Fruit fly (Drosophila melanogaster) whole organism, embryonic: ENCODE data around the gene CG14971.

Source experiments
- Asciz ChIP-seq: fragments of 200-800 bp; sonication (Bioruptor generic); optimal IDR thresholded peaks from 2 replicates; lab custom pipeline; 2017; ENCODE audit warnings: missing biosample characterization, mild to moderate bottlenecking, missing genetic modification characterization, missing genetic modification reagents
- Bgb ChIP-seq: fragments of 200-800 bp; sonication (Bioruptor generic); IDR thresholded peaks from 2 replicates; pipeline ENCODE4 v1.3.6; 2022; ENCODE audit warnings: missing biosample characterization, missing genetic modification characterization; ENCODE audit not compliant: partially characterized antibody
- Bteb2 ChIP-seq: fragments of 200-800 bp; sonication (Bioruptor generic); optimal IDR thresholded peaks from 2 replicates; lab custom pipeline; 2016; ENCODE audit warnings: missing biosample characterization, missing genetic modification characterization
- CG10147 ChIP-seq: fragments of 200-800 bp; sonication (Bioruptor generic); optimal IDR thresholded peaks from 2 replicates; lab custom pipeline; 2019; ENCODE audit warnings: missing biosample characterization, mild to moderate bottlenecking, missing genetic modification characterization, moderate library complexity
- CG11696 ChIP-seq: fragments of 200-800 bp; sonication (Bioruptor generic); IDR thresholded peaks from 2 replicates; pipeline ENCODE4 v1.3.6; 2022; ENCODE audit warnings: missing biosample characterization, missing genetic modification characterization
- CG12744 ChIP-seq: fragments of 200-800 bp; sonication (Bioruptor generic); optimal IDR thresholded peaks from 2 replicates; lab custom pipeline; 2016; ENCODE audit warnings: missing biosample characterization, missing genetic modification characterization
- CG15514 ChIP-seq: fragments of 200-800 bp; sonication (Bioruptor generic); optimal IDR thresholded peaks from 3 replicates; lab custom pipeline; 2017; ENCODE audit warnings: missing biosample characterization, missing genetic modification characterization, mild to moderate bottlenecking, moderate library complexity, missing genetic modification reagents
- CG15696 ChIP-seq: fragments of 200-800 bp; sonication (Bioruptor generic); optimal IDR thresholded peaks from 2 replicates; lab custom pipeline; 2019; ENCODE audit warnings: missing biosample characterization, mild to moderate bottlenecking, missing genetic modification characterization, moderate library complexity
- CG17361 ChIP-seq: fragments of 200-800 bp; sonication (Bioruptor generic); IDR thresholded peaks from 3 replicates; pipeline ENCODE4 v1.3.6; 2022; ENCODE audit warnings: missing biosample characterization, missing genetic modification characterization
- CG17612 ChIP-seq: fragments of 200-800 bp; sonication (Bioruptor generic); IDR thresholded peaks from 2 replicates; pipeline ENCODE4 v1.3.6; 2022; ENCODE audit warnings: missing biosample characterization, missing genetic modification characterization
- CG18262 ChIP-seq: fragments of 200-800 bp; optimal IDR thresholded peaks from 3 replicates; lab custom pipeline; 2019; ENCODE audit warnings: missing biosample characterization, mild to moderate bottlenecking, missing genetic modification characterization, moderate library complexity
- CG1832 ChIP-seq: fragments of 200-800 bp; sonication (Bioruptor generic); optimal IDR thresholded peaks from 2 replicates; lab custom pipeline; 2017; ENCODE audit warnings: missing biosample characterization, mild to moderate bottlenecking, missing genetic modification characterization, inconsistent platforms
- CG3065 ChIP-seq: fragments of 200-800 bp; sonication (Bioruptor generic); optimal IDR thresholded peaks from 2 replicates; lab custom pipeline; 2016; ENCODE audit warnings: missing biosample characterization, missing genetic modification characterization
- CG31365 ChIP-seq: fragments of 200-800 bp; sonication (Bioruptor generic); optimal IDR thresholded peaks from 2 replicates; lab custom pipeline; 2018; ENCODE audit warnings: missing biosample characterization, mild to moderate bottlenecking, missing genetic modification characterization
- CG3726 ChIP-seq: fragments of 200-800 bp; sonication (Bioruptor generic); IDR thresholded peaks from 3 replicates; pipeline ENCODE4, ENCODE4 v1.3.6; 2022; ENCODE audit warnings: missing biosample characterization, missing genetic modification characterization
- CG6813 ChIP-seq: fragments of 200-800 bp; sonication (Bioruptor generic); optimal IDR thresholded peaks from 2 replicates; lab custom pipeline; 2017; ENCODE audit warnings: missing biosample characterization, missing genetic modification characterization, mild to moderate bottlenecking, moderate library complexity, missing genetic modification reagents
- CG7963 ChIP-seq: fragments of 200-800 bp; sonication (Bioruptor generic); IDR thresholded peaks from 3 replicates; pipeline ENCODE4 v1.3.6; 2022; ENCODE audit warnings: missing biosample characterization, missing genetic modification characterization; ENCODE audit not compliant: partially characterized antibody
- CG9215 ChIP-seq: fragments of 200-800 bp; sonication (Bioruptor generic); IDR thresholded peaks from 2 replicates; pipeline ENCODE4 v1.3.6; 2022; ENCODE audit warnings: missing biosample characterization, missing genetic modification characterization
- CG9932 ChIP-seq: fragments of 200-800 bp; sonication (Bioruptor generic); IDR thresholded peaks from 2 replicates; pipeline ENCODE4 v1.3.6; 2022; ENCODE audit warnings: missing biosample characterization, missing genetic modification characterization
- Dip3 ChIP-seq: fragments of 200-800 bp; sonication (Bioruptor generic); optimal IDR thresholded peaks from 3 replicates; lab custom pipeline; 2016; ENCODE audit warnings: missing biosample characterization, missing genetic modification characterization
- E2f2 ChIP-seq: fragments of 200-800 bp; sonication (Bioruptor generic); IDR thresholded peaks from 2 replicates; pipeline ENCODE4 v1.3.6; 2022; ENCODE audit warnings: missing biosample characterization, missing genetic modification characterization
- Gug ChIP-seq: fragments of 200-800 bp; sonication (Bioruptor generic); IDR thresholded peaks from 4 replicates; pipeline ENCODE4 v1.3.6; 2022; ENCODE audit warnings: missing biosample characterization, missing genetic modification characterization
- Hr51 ChIP-seq, 2 experiments: fragments of 200-800 bp; sonication (Bioruptor generic); optimal IDR thresholded peaks; 2 replicates in 1 of 2; 3 replicates in 1 of 2; lab custom pipeline; 2016 to 2018; ENCODE audit warnings: missing biosample characterization in 2 of 2, missing genetic modification characterization in 2 of 2, mild to moderate bottlenecking in 1 of 2, moderate library complexity in 1 of 2
- Hsf ChIP-seq: fragments of 200-800 bp; sonication (Bioruptor generic); optimal IDR thresholded peaks from 3 replicates; lab custom pipeline; 2016; ENCODE audit warnings: missing biosample characterization, missing genetic modification characterization
- Lpt ChIP-seq: fragments of >200 bp; optimal IDR thresholded peaks from 2 replicates; lab custom pipeline; 2018; ENCODE audit warnings: missing biosample characterization, missing genetic modification characterization
- Opbp ChIP-seq: fragments of 200-800 bp; sonication (Bioruptor generic); IDR thresholded peaks from 3 replicates; pipeline ENCODE4 v1.3.6; 2022; ENCODE audit warnings: missing biosample characterization, missing genetic modification characterization; ENCODE audit not compliant: partially characterized antibody
- PHDP ChIP-seq: fragments of 200-800 bp; sonication (Bioruptor generic); optimal IDR thresholded peaks from 3 replicates; lab custom pipeline; 2018; ENCODE audit warnings: missing biosample characterization, mild to moderate bottlenecking, missing genetic modification characterization, moderate library complexity
- Sry-δ ChIP-seq: fragments of 200-800 bp; sonication (Bioruptor generic); optimal IDR thresholded peaks from 2 replicates; lab custom pipeline; 2016; ENCODE audit warnings: missing biosample characterization, missing genetic modification characterization
- YL-1 ChIP-seq: fragments of 200-800 bp; sonication (Bioruptor generic); optimal IDR thresholded peaks from 3 replicates; lab custom pipeline; 2017; ENCODE audit warnings: missing biosample characterization, mild to moderate bottlenecking, missing genetic modification characterization
- ato ChIP-seq: fragments of 200-800 bp; sonication (Bioruptor generic); IDR thresholded peaks from 2 replicates; pipeline ENCODE4 v1.3.6; 2022; ENCODE audit warnings: missing biosample characterization, missing genetic modification characterization; ENCODE audit not compliant: partially characterized antibody
- bsh ChIP-seq, 2 experiments: fragments of 200-800 bp; sonication (Bioruptor generic); optimal IDR thresholded peaks; 2 replicates each; lab custom pipeline; 2017 to 2018; ENCODE audit warnings: mild to moderate bottlenecking in 2 of 2, missing biosample characterization in 2 of 2, missing genetic modification characterization in 2 of 2, moderate library complexity in 1 of 2
- btn ChIP-seq: fragments of 200-800 bp; sonication (Bioruptor generic); optimal IDR thresholded peaks from 2 replicates; lab custom pipeline; 2016; ENCODE audit warnings: missing biosample characterization, missing genetic modification characterization
- cas ChIP-seq: fragments of 200-800 bp; sonication (Bioruptor generic); IDR thresholded peaks from 2 replicates; pipeline ENCODE4 v1.3.6; 2022; ENCODE audit warnings: missing biosample characterization, missing genetic modification characterization
- chinmo ChIP-seq: fragments of 200-800 bp; sonication (Bioruptor generic); IDR thresholded peaks from 4 replicates; pipeline ENCODE4 v1.3.6; 2022; ENCODE audit warnings: missing biosample characterization, missing genetic modification characterization; ENCODE audit not compliant: partially characterized antibody
- disco-r ChIP-seq: fragments of 200-800 bp; sonication (Bioruptor generic); optimal IDR thresholded peaks from 2 replicates; lab custom pipeline; 2016; ENCODE audit warnings: missing biosample characterization, missing genetic modification characterization
- ems ChIP-seq: fragments of 200-800 bp; sonication (Bioruptor generic); optimal IDR thresholded peaks from 3 replicates; lab custom pipeline; 2016; ENCODE audit warnings: missing biosample characterization, missing genetic modification characterization
- ftz-f1 ChIP-seq: fragments of 200-800 bp; sonication (Bioruptor generic); optimal IDR thresholded peaks from 2 replicates; lab custom pipeline; 2016; ENCODE audit warnings: missing biosample characterization, missing genetic modification characterization
- gcm2 ChIP-seq: fragments of 200-800 bp; sonication (Bioruptor generic); optimal IDR thresholded peaks from 2 replicates; lab custom pipeline; 2016; ENCODE audit warnings: missing biosample characterization, missing genetic modification characterization
- kay ChIP-seq: fragments of 200-800 bp; sonication (Bioruptor generic); optimal IDR thresholded peaks from 2 replicates; lab custom pipeline; 2016; ENCODE audit warnings: missing biosample characterization, missing genetic modification characterization
- lbe ChIP-seq: fragments of 200-800 bp; sonication (Bioruptor generic); optimal IDR thresholded peaks from 2 replicates; lab custom pipeline; 2016; ENCODE audit warnings: missing biosample characterization, mild to moderate bottlenecking, missing genetic modification characterization
- lola ChIP-seq, 3 experiments: fragments of >200 bp in 2 of 3; fragments of 200-800 bp in 1 of 3; sonication (Bioruptor generic) in 1 of 3; optimal IDR thresholded peaks; 2 replicates each; lab custom pipeline; 2017 to 2019; ENCODE audit warnings: missing biosample characterization in 3 of 3, missing genetic modification characterization in 3 of 3, mild to moderate bottlenecking in 1 of 3, moderate library complexity in 1 of 3
- nerfin-2 ChIP-seq: fragments of 200-800 bp; sonication (Bioruptor generic); IDR thresholded peaks from 2 replicates; pipeline ENCODE4 v1.3.6; 2022; ENCODE audit warnings: missing biosample characterization, missing genetic modification characterization; ENCODE audit not compliant: partially characterized antibody
- pb ChIP-seq: fragments of 200-800 bp; sonication (Bioruptor generic); optimal IDR thresholded peaks from 3 replicates; lab custom pipeline; 2016; ENCODE audit warnings: missing biosample characterization, missing genetic modification characterization
- pfk ChIP-seq: fragments of 200-800 bp; sonication (Bioruptor generic); optimal IDR thresholded peaks from 2 replicates; lab custom pipeline; 2018; ENCODE audit warnings: missing biosample characterization, mild to moderate bottlenecking, missing genetic modification characterization, moderate library complexity
- pita ChIP-seq: fragments of 200-800 bp; sonication (Bioruptor generic); optimal IDR thresholded peaks from 2 replicates; lab custom pipeline; 2017; ENCODE audit warnings: missing biosample characterization, mild to moderate bottlenecking, missing genetic modification characterization
- sens ChIP-seq: fragments of 200-800 bp; sonication (Bioruptor generic); peaks from one replicate; lab custom pipeline; 2016; ENCODE audit warnings: missing biosample characterization, missing genetic modification characterization
- seq ChIP-seq: fragments of 200-800 bp; sonication (Bioruptor generic); IDR thresholded peaks from 2 replicates; pipeline ENCODE4 v1.3.6; 2022; ENCODE audit warnings: missing biosample characterization, missing genetic modification characterization
- vnd ChIP-seq: fragments of 200-800 bp; sonication (Bioruptor generic); IDR thresholded peaks from 3 replicates; pipeline ENCODE4 v1.3.6; 2022; ENCODE audit warnings: missing biosample characterization, missing genetic modification characterization; ENCODE audit not compliant: partially characterized antibody

The CG14971 gene

DNA sequence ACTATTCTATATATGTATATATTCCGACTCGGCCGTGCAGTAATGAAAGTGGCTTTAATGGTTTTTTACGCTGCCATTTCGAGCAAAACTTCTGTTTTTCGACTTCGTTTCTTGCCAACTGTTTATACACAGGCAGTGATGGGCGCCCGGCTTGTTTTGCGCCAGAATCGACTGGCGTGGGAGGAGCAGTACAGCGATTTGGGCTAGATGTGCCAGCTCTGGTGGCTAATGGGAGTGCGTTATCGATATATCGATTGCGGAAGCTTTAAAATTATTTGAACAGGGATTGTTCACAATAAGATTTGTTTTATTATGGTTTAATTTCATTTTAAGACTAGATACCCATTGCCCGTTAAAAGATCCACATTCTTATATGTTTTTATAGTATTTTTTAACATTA, at the start of gene CG14971 (continued):
- TF ChIP-seq E2f2 (GFP tag; lab: Robert Waterston, UW) (peak; percentile 77), Opbp (peak; percentile 88), CG12744 (no peak), bsh (GFP tag; optimal IDR thresholded peaks at IDR 0.05; lab: Kevin White, UChicago) (peak in 1 of 2 experiments; percentile 8), CG7963 (GFP tag; lab: Robert Waterston, UW) (peak; percentile 77), pita (GFP tag; lab: Kevin White, UChicago) (no peak), PHDP (tag; lab: Kevin White, UChicago) (peak; percentile 8), CG9215 (no peak), CG15696 (tag; lab: Kevin White, UChicago) (peak; percentile 19), lbe (peak; percentile 26), pfk (GFP tag; lab: Kevin White, UChicago) (peak; percentile 14), kay (GFP tag; lab: Kevin White, UChicago) (no peak), CG18262 (tag; lab: Kevin White, UChicago) (no peak), btn (GFP tag; lab: Kevin White, UChicago) (no peak), ato (peak; percentile 80), CG6813 (GFP tag; lab: Kevin White, UChicago) (no peak), CG15514 (GFP tag; lab: Kevin White, UChicago) (peak; percentile 80), Sry-δ (GFP tag; lab: Kevin White, UChicago) (peak; percentile 80), gcm2 (GFP tag; lab: Kevin White, UChicago) (peak; percentile 41), CG9932 (GFP tag; lab: Robert Waterston, UW) (peak; percentile 73), YL-1 (GFP tag; lab: Kevin White, UChicago) (peak; percentile 60), ems (GFP tag; lab: Kevin White, UChicago) (peak; percentile 44), Bteb2 (GFP tag; lab: Kevin White, UChicago) (peak; percentile 43), Gug (GFP tag; lab: Robert Waterston, UW) (peak; percentile 34; the same call in 1 of the 4 replicates), CG17361 (GFP tag; lab: Robert Waterston, UW) (peak; percentile 47; the same call in 1 of the 3 replicates), CG1832 (GFP tag; lab: Kevin White, UChicago) (no peak), Bgb (GFP tag; lab: Robert Waterston, UW) (peak; percentile 91), Asciz (GFP tag; lab: Kevin White, UChicago) (no peak), cas (GFP tag; lab: Robert Waterston, UW) (0 out of 2 replicates have a peak, but pooled peaks have one; percentile 18), Hr51 (GFP tag; optimal IDR thresholded peaks at IDR 0.05; lab: Kevin White, UChicago) (peak in 1 of 2 experiments; percentile 35), vnd (peak; percentile 78), nerfin-2 (GFP tag; lab: Robert Waterston, UW) (peak; percentile 60), disco-r (no peak), chinmo (GFP tag; lab: Robert Waterston, UW) (peak; percentile 83; the same call in 1 of the 4 replicates)
- TF ChIP-seq, all 482 proteins: peak for 195

DNA sequence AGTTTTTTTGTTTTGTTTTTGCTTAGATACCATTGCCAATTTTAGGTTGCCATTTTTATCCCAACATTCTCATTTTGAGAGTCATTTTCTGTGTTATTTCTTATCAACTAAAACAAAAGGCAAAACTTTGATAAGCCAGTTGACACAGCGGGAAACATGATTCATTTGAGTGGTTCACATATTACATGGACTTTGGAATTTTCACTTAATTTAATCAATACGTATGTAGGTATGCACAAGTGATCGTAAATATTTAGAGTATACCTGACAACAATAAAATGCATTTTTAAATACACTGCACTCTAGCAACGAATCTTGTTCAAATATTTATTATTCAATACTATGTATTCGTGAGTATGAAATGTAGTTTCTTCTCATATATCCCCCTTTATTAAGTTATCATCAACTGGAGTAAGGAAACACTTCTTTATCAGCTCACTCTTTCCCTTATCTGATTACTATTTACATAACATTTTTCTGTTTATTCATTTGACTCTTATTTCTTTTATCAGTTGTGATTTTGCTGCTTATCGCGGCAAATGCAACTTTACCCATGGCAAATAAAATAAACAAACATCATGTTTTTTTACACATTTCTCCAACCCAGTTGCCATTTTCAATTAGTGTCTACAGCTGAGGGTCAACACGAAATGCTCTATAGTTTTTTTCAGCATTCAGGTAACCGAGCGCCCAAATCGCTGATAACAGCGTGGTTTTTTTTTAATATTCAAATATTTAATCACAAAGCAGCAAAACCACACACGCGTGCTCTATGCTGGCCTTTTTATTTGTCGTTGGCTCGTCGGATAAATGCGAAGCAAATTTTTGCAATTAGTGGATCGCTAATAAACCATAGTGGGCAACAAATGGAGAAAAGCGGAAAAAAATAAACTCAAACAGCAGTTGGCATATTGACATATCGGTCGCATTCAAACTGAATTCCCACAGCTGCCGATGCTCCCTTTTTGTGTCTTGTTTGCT, 47.7 kb upstream of the CG14971 start:
- no peak for TF ChIP-seq CG17612 (GFP tag; lab: Robert Waterston, UW)
- peak; percentile 2 for TF ChIP-seq Hsf (GFP tag; lab: Kevin White, UChicago)
- 0 out of 2 replicates have a peak, but pooled peaks have one; percentile 15 for TF ChIP-seq seq
- TF ChIP-seq Lpt: no peak
- TF ChIP-seq Dip3 (GFP tag; lab: Kevin White, UChicago): no peak
- TF ChIP-seq CG31365: no peak
- TF ChIP-seq ftz-f1: no peak
- no peak for TF ChIP-seq CG3726 (GFP tag; lab: Robert Waterston, UW)
- no peak for TF ChIP-seq CG10147 (GFP tag; lab: Kevin White, UChicago)
- TF ChIP-seq CG11696: no peak
- no peak for TF ChIP-seq pb (GFP tag; lab: Kevin White, UChicago)
- TF ChIP-seq PHDP (tag; lab: Kevin White, UChicago): peak; percentile 18
- TF ChIP-seq CG3065 (GFP tag; lab: Kevin White, UChicago): no peak
- no peak for TF ChIP-seq Gug (GFP tag; lab: Robert Waterston, UW)
- TF ChIP-seq lola (GFP tag; optimal IDR thresholded peaks at IDR 0.05; lab: Kevin White, UChicago): peak in 1 of 3 experiments; percentile 54
- peak; percentile 50 for TF ChIP-seq sens (GFP tag; lab: Kevin White, UChicago)
